Fruit fly (Drosophila melanogaster) ovary, adult (tissue): Measurements from ENCODE around the gene hay.

Source experiments
- CG17801 ChIP-seq: fragments of 200-800 bp; optimal IDR thresholded peaks from 2 replicates; lab custom pipeline; 2019; ENCODE audit warnings: missing biosample characterization, mild to moderate bottlenecking, missing genetic modification characterization, moderate library complexity; ENCODE audit not compliant: partially characterized antibody

hay gene

dm6 chr3L:10651271-10651670, 20.4 kb downstream of the hay start:
- TF ChIP-seq CG17801 = no peak

- no peak for TF ChIP-seq CG17801
Observed at dm6 chr3L:10652487-10652886, 21.6 kb downstream of the hay start.

dm6 chr3L:10654439-10654838, 23.6 kb downstream of the hay start:
- no peak for TF ChIP-seq CG17801

- TF ChIP-seq CG17801 = no peak
Observed at dm6 chr3L:10656451-10657198, 25.7 kb downstream of the hay start.

- no peak for TF ChIP-seq CG17801
Observed at dm6 chr3L:10657311-10657710, 26.4 kb downstream of the hay start.

- no peak for TF ChIP-seq CG17801
Observed at dm6 chr3L:10658362-10659127, 27.7 kb downstream of the hay start.

- TF ChIP-seq CG17801 = no peak
Observed at dm6 chr3L:10659524-10659923, 28.6 kb downstream of the hay start.

- TF ChIP-seq CG17801 = no peak
Observed at dm6 chr3L:10659993-10660743, 29.3 kb downstream of the hay start.

- TF ChIP-seq CG17801 = peak; percentile 53
Observed at dm6 chr3L:10660744-10661589, 30.1 kb downstream of the hay start, which contains the start of the genes CG32066 and CG8003. Gene CG32066, minus strand, starts transcription at chr3L:10661013. Gene CG8003, plus strand, starts transcription at chr3L:10661475.

- no peak for TF ChIP-seq CG17801
Observed at dm6 chr3L:10663190-10663763, 32.4 kb downstream of the hay start, which contains the start of gene Adi1. Gene Adi1, plus strand, starts transcription at chr3L:10663376.

- peak; percentile 79 for TF ChIP-seq CG17801
Observed at dm6 chr3L:10664511-10665062, 33.7 kb downstream of the hay start, which contains the start of gene simj. Gene simj, plus strand, starts transcription at chr3L:10664739.

- TF ChIP-seq CG17801 = peak; percentile 98
Observed at dm6 chr3L:10665433-10666150, 34.7 kb downstream of the hay start.

dm6 chr3L:10666511-10667003, 35.7 kb downstream of the hay start:
- no peak for TF ChIP-seq CG17801

dm6 chr3L:10667341-10667740, 36.5 kb downstream of the hay start:
- TF ChIP-seq CG17801 = no peak
